Fruit fly (Drosophila melanogaster) whole organism: Measurements from ENCODE around the gene Mpc1.

Experiments
- CG8478 ChIP-seq: fragments of >200 bp; optimal IDR thresholded peaks from 2 replicates; lab custom pipeline; 2018; ENCODE audit warnings: inconsistent platforms
- Dll ChIP-seq: fragments of >200 bp; optimal IDR thresholded peaks from 2 replicates; lab custom pipeline; 2017
- EcR ChIP-seq, 2 experiments: fragments of >200 bp; optimal IDR thresholded peaks; 2 replicates each; lab custom pipeline; 2017; ENCODE audit warnings: missing biosample characterization in 2 of 2, missing genetic modification characterization in 2 of 2, missing genetic modification reagents in 2 of 2
- psq ChIP-seq: fragments of >200 bp; optimal IDR thresholded peaks from 2 replicates; lab custom pipeline; 2017
- usp ChIP-seq: fragments of >200 bp; optimal IDR thresholded peaks from 2 replicates; lab custom pipeline; 2017; ENCODE audit warnings: missing biosample characterization, missing genetic modification characterization, mixed read lengths

DNA sequence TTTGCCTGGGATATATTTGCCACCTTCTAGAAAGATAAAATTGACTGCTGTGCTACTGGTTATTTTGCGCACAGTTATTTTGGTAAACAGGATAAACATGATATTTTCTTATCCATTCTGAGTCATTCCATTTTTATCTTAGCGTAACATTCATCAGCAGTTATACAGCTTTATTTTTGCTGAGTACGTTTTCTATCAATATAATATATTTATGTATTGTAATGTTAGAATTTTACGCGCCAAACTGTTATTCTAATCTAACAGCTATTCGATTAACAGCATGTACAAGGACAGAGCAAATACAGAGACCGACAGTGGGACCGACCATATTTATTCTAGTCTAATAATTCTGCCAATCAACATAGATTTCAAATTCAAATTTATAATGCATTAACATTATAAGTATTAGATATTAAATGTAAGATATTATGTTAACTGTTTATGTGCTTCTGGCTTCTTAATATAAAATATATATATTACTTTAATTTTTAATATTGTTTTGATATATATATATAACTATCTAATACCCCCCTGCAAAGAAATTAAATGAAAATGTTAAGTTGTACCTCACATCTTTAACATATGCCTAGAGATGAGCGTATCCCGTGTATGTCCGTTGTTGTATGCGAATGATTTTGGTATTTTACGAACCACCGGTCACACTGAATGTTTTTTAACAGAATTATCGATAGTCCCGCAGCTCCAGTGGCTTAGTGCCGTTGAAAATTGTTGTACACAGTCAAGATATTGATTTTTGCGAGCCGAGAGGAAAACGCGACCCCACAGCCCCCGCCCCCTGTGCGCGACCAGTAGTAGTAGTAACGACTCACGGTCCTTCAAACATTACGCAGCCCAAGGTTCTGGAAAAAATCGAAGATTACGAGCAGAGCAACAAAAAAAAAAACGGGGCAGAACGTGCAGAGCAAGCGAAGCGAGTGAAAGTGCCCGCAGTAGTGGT lies 22.3 kb downstream of the Mpc1 start, which contains the start of gene EndoA:
- TF ChIP-seq EcR (GFP tag; optimal IDR thresholded peaks at IDR 0.05; lab: Kevin White, UChicago) = no peak
- TF ChIP-seq usp = no peak
- no peak for TF ChIP-seq CG8478 (lab: Kevin White, UChicago)
- no peak for TF ChIP-seq psq (lab: Kevin White, UChicago)
- no peak for TF ChIP-seq Dll (lab: Kevin White, UChicago)
